Fruit fly (Drosophila melanogaster) whole organism, embryonic: Measurements from ENCODE around the gene Cad89D.

ENCODE experiments used
- Ada2b ChIP-seq: fragments of 200-800 bp; sonication (Bioruptor generic); IDR thresholded peaks from 2 replicates; pipeline ENCODE4 v1.3.6; 2022; ENCODE audit warnings: missing biosample characterization, missing genetic modification characterization
- Adf1 ChIP-seq: fragments of 200-800 bp; sonication (Bioruptor generic); IDR thresholded peaks from 2 replicates; pipeline ENCODE4 v1.3.6; 2022; ENCODE audit warnings: missing biosample characterization, missing genetic modification characterization
- Atf6 ChIP-seq: fragments of 200-800 bp; sonication (Bioruptor generic); IDR thresholded peaks from 2 replicates; pipeline ENCODE4 v1.3.6; 2022; ENCODE audit warnings: missing biosample characterization, missing genetic modification characterization
- Bdp1 ChIP-seq: fragments of 200-800 bp; sonication (Bioruptor generic); optimal IDR thresholded peaks from 3 replicates; lab custom pipeline; 2016; ENCODE audit warnings: missing biosample characterization, missing genetic modification characterization
- CG10431 ChIP-seq: fragments of 200-800 bp; sonication (Bioruptor generic); optimal IDR thresholded peaks from 3 replicates; lab custom pipeline; 2018; ENCODE audit warnings: missing biosample characterization, mild to moderate bottlenecking, missing genetic modification characterization
- CG12769 ChIP-seq: fragments of 200-800 bp; sonication (Bioruptor generic); optimal IDR thresholded peaks from 2 replicates; lab custom pipeline; 2019; ENCODE audit warnings: missing biosample characterization, mild to moderate bottlenecking, missing genetic modification characterization, moderate library complexity
- CG15073 ChIP-seq: fragments of 200-800 bp; sonication (Bioruptor generic); optimal IDR thresholded peaks from 2 replicates; lab custom pipeline; 2016; ENCODE audit warnings: missing biosample characterization, missing genetic modification characterization
- CG17359 ChIP-seq: fragments of 200-800 bp; sonication (Bioruptor generic); optimal IDR thresholded peaks from 3 replicates; lab custom pipeline; 2018; ENCODE audit warnings: missing biosample characterization, mild to moderate bottlenecking, missing genetic modification characterization, moderate library complexity
- CG17829 ChIP-seq: fragments of 200-800 bp; optimal IDR thresholded peaks from 2 replicates; lab custom pipeline; 2019; ENCODE audit warnings: missing biosample characterization, mild to moderate bottlenecking, missing genetic modification characterization, moderate library complexity
- CG2199 ChIP-seq: fragments of 200-800 bp; sonication (Bioruptor generic); IDR thresholded peaks from 3 replicates; pipeline ENCODE4 v1.3.6; 2022; ENCODE audit warnings: missing biosample characterization, missing genetic modification characterization
- CG2875 ChIP-seq: fragments of 200-800 bp; sonication (Bioruptor generic); optimal IDR thresholded peaks from 2 replicates; lab custom pipeline; 2017; ENCODE audit warnings: missing biosample characterization, mild to moderate bottlenecking, missing genetic modification characterization, missing genetic modification reagents
- CG31224 ChIP-seq: fragments of 200-800 bp; sonication (Bioruptor generic); IDR thresholded peaks from 2 replicates; pipeline ENCODE4 v1.3.6; 2022; ENCODE audit warnings: missing biosample characterization, missing genetic modification characterization
- CG42726 ChIP-seq: fragments of 200-800 bp; sonication (Bioruptor generic); IDR thresholded peaks from 2 replicates; pipeline ENCODE4 v1.3.6; 2022; ENCODE audit warnings: missing biosample characterization, missing genetic modification characterization; ENCODE audit not compliant: partially characterized antibody
- CG4360 ChIP-seq: fragments of 200-800 bp; sonication (Bioruptor generic); IDR thresholded peaks from 2 replicates; pipeline ENCODE4 v1.3.6; 2022; ENCODE audit warnings: missing biosample characterization, missing genetic modification characterization
- CG43689 ChIP-seq: fragments of 200-800 bp; sonication (Bioruptor generic); IDR thresholded peaks from 2 replicates; pipeline ENCODE4 v1.3.6; 2022; ENCODE audit warnings: missing biosample characterization, missing genetic modification characterization
- CG6272 ChIP-seq: fragments of 200-800 bp; sonication (Bioruptor generic); IDR thresholded peaks from 2 replicates; pipeline ENCODE4 v1.3.6; 2022; ENCODE audit warnings: missing biosample characterization, missing genetic modification characterization
- CHES-1-like ChIP-seq: fragments of 200-800 bp; sonication (Bioruptor generic); optimal IDR thresholded peaks from 2 replicates; lab custom pipeline; 2016; ENCODE audit warnings: missing biosample characterization, missing genetic modification characterization
- Drgx ChIP-seq: fragments of 200-800 bp; sonication (Bioruptor generic); IDR thresholded peaks from 2 replicates; pipeline ENCODE4 v1.3.6; 2022; ENCODE audit warnings: missing biosample characterization, missing genetic modification characterization
- E2f1 ChIP-seq: fragments of 200-800 bp; sonication (Bioruptor generic); IDR thresholded peaks from 2 replicates; pipeline ENCODE4 v1.3.6; 2022; ENCODE audit warnings: missing biosample characterization, missing genetic modification characterization
- E2f2 ChIP-seq: fragments of 200-800 bp; sonication (Bioruptor generic); IDR thresholded peaks from 2 replicates; pipeline ENCODE4 v1.3.6; 2022; ENCODE audit warnings: missing biosample characterization, missing genetic modification characterization
- Gsc ChIP-seq: fragments of 200-800 bp; sonication (Bioruptor generic); IDR thresholded peaks from 2 replicates; pipeline ENCODE4 v1.3.6; 2022; ENCODE audit warnings: missing biosample characterization, missing genetic modification characterization
- HmgD ChIP-seq: fragments of 200-800 bp; sonication (Bioruptor generic); optimal IDR thresholded peaks from 3 replicates; lab custom pipeline; 2016; ENCODE audit warnings: missing biosample characterization, missing genetic modification characterization
- Hmx ChIP-seq: fragments of 200-800 bp; sonication (Bioruptor generic); optimal IDR thresholded peaks from 2 replicates; lab custom pipeline; 2016; ENCODE audit warnings: missing biosample characterization, missing genetic modification characterization
- Hr78 ChIP-seq, 2 experiments: fragments of 200-800 bp in 1 of 2; fragments of >200 bp in 1 of 2; sonication (Bioruptor generic) in 1 of 2; optimal IDR thresholded peaks; 2 replicates each; lab custom pipeline; 2017 to 2019; ENCODE audit warnings: missing biosample characterization in 2 of 2, missing genetic modification characterization in 2 of 2, mild to moderate bottlenecking in 1 of 2, moderate library complexity in 1 of 2
- Lhr ChIP-seq: fragments of 200-800 bp; sonication (Bioruptor generic); optimal IDR thresholded peaks from 3 replicates; lab custom pipeline; 2017; ENCODE audit warnings: mild to moderate bottlenecking, missing biosample characterization, missing genetic modification reagents, missing genetic modification characterization
- Sry-δ ChIP-seq: fragments of 200-800 bp; sonication (Bioruptor generic); optimal IDR thresholded peaks from 2 replicates; lab custom pipeline; 2016; ENCODE audit warnings: missing biosample characterization, missing genetic modification characterization
- Taf1 ChIP-seq: fragments of 200-800 bp; sonication (Bioruptor generic); IDR thresholded peaks from 2 replicates; pipeline ENCODE4 v1.3.6; 2022; ENCODE audit warnings: missing biosample characterization, missing genetic modification characterization
- Tbp ChIP-seq: fragments of >200 bp; optimal IDR thresholded peaks from 2 replicates; lab custom pipeline; 2018; ENCODE audit warnings: missing biosample characterization, missing genetic modification characterization
- aop ChIP-seq: fragments of 200-800 bp; sonication (Bioruptor generic); IDR thresholded peaks from 2 replicates; pipeline ENCODE4 v1.3.6; 2022; ENCODE audit warnings: missing biosample characterization, missing genetic modification characterization
- ap ChIP-seq: fragments of 200-800 bp; sonication (Bioruptor generic); IDR thresholded peaks from 2 replicates; pipeline ENCODE4 v1.3.6; 2022; ENCODE audit warnings: missing biosample characterization, missing genetic modification characterization
- cg ChIP-seq: fragments of 200-800 bp; sonication (Bioruptor generic); optimal IDR thresholded peaks from 3 replicates; lab custom pipeline; 2019; ENCODE audit warnings: missing biosample characterization, mild to moderate bottlenecking, missing genetic modification characterization, moderate library complexity
- chinmo ChIP-seq: fragments of 200-800 bp; sonication (Bioruptor generic); IDR thresholded peaks from 4 replicates; pipeline ENCODE4 v1.3.6; 2022; ENCODE audit warnings: missing biosample characterization, missing genetic modification characterization; ENCODE audit not compliant: partially characterized antibody
- corto ChIP-seq: fragments of 200-800 bp; sonication (Bioruptor generic); optimal IDR thresholded peaks from 2 replicates; lab custom pipeline; 2016; ENCODE audit warnings: missing biosample characterization, mild to moderate bottlenecking, missing genetic modification characterization, moderate library complexity
- croc ChIP-seq: fragments of 200-800 bp; sonication (Bioruptor generic); conservative IDR thresholded peaks from 3 replicates; pipeline ENCODE4 v1.3.6; 2022; ENCODE audit warnings: missing biosample characterization, missing genetic modification characterization
- danr ChIP-seq: fragments of 200-800 bp; sonication (Bioruptor generic); IDR thresholded peaks from 2 replicates; pipeline ENCODE4 v1.3.6; 2022; ENCODE audit warnings: missing biosample characterization, missing genetic modification characterization
- dm ChIP-seq: fragments of 200-800 bp; sonication (Bioruptor generic); optimal IDR thresholded peaks from 3 replicates; lab custom pipeline; 2016; ENCODE audit warnings: missing biosample characterization, missing genetic modification characterization
- en ChIP-seq: fragments of 200-800 bp; sonication (Bioruptor generic); optimal IDR thresholded peaks from 2 replicates; lab custom pipeline; 2016; ENCODE audit warnings: missing biosample characterization, missing genetic modification characterization
- gem ChIP-seq: fragments of 200-800 bp; sonication (Bioruptor generic); optimal IDR thresholded peaks from 2 replicates; lab custom pipeline; 2019; ENCODE audit warnings: missing biosample characterization, mild to moderate bottlenecking, missing genetic modification characterization, moderate library complexity
- grn ChIP-seq: fragments of 200-800 bp; sonication (Bioruptor generic); optimal IDR thresholded peaks from 3 replicates; lab custom pipeline; 2017; ENCODE audit warnings: missing biosample characterization, missing genetic modification characterization
- gsb ChIP-seq: fragments of 200-800 bp; sonication (Bioruptor generic); IDR thresholded peaks from 2 replicates; pipeline ENCODE4 v1.3.6; 2022; ENCODE audit warnings: missing biosample characterization, missing genetic modification characterization
- hbn ChIP-seq: fragments of 200-800 bp; sonication (Bioruptor generic); IDR thresholded peaks from 2 replicates; pipeline ENCODE4 v1.3.6; 2022; ENCODE audit warnings: missing biosample characterization, missing genetic modification characterization; ENCODE audit not compliant: partially characterized antibody
- kah ChIP-seq: fragments of 200-800 bp; sonication (Bioruptor generic); optimal IDR thresholded peaks from 2 replicates; lab custom pipeline; 2018; ENCODE audit warnings: missing biosample characterization, mild to moderate bottlenecking, missing genetic modification characterization
- nau ChIP-seq: fragments of 200-800 bp; sonication (Bioruptor generic); optimal IDR thresholded peaks from 3 replicates; lab custom pipeline; 2017; ENCODE audit warnings: missing biosample characterization, mild to moderate bottlenecking, missing genetic modification characterization, missing genetic modification reagents
- pros ChIP-seq: fragments of 200-800 bp; sonication (Bioruptor generic); optimal IDR thresholded peaks from 3 replicates; lab custom pipeline; 2019; ENCODE audit warnings: missing biosample characterization, mild to moderate bottlenecking, missing genetic modification characterization, moderate library complexity
- pum ChIP-seq: fragments of 200-800 bp; sonication (Bioruptor generic); optimal IDR thresholded peaks from 2 replicates; lab custom pipeline; 2016; ENCODE audit warnings: missing biosample characterization, missing genetic modification characterization
- sd ChIP-seq: fragments of 200-800 bp; sonication (Bioruptor generic); optimal IDR thresholded peaks from 3 replicates; lab custom pipeline; 2018; ENCODE audit warnings: missing biosample characterization, mild to moderate bottlenecking, missing genetic modification characterization, moderate library complexity
- seq ChIP-seq: fragments of 200-800 bp; sonication (Bioruptor generic); IDR thresholded peaks from 2 replicates; pipeline ENCODE4 v1.3.6; 2022; ENCODE audit warnings: missing biosample characterization, missing genetic modification characterization
- tin ChIP-seq: fragments of 200-800 bp; sonication (Bioruptor generic); optimal IDR thresholded peaks from 3 replicates; lab custom pipeline; 2016; ENCODE audit warnings: missing biosample characterization, missing genetic modification characterization
- wdn ChIP-seq: fragments of 200-800 bp; sonication (Bioruptor generic); IDR thresholded peaks from 2 replicates; pipeline ENCODE4 v1.3.6; 2022; ENCODE audit warnings: missing biosample characterization, missing genetic modification characterization
- wek ChIP-seq: fragments of 200-800 bp; sonication (Bioruptor generic); optimal IDR thresholded peaks from 3 replicates; lab custom pipeline; 2018; ENCODE audit warnings: missing biosample characterization, mild to moderate bottlenecking, missing genetic modification characterization, moderate library complexity
- wor ChIP-seq: fragments of 200-800 bp; sonication (Bioruptor generic); IDR thresholded peaks from 2 replicates; pipeline ENCODE4 v1.3.6; 2022; ENCODE audit warnings: missing biosample characterization, missing genetic modification characterization
- zfh1 ChIP-seq: fragments of 200-800 bp; sonication (Bioruptor generic); IDR thresholded peaks from 3 replicates; pipeline ENCODE4 v1.3.6; 2022; ENCODE audit warnings: missing biosample characterization, missing genetic modification characterization

Cad89D gene

dm6 chr3R:16524178-16524577 lies 29.0 kb upstream of the Cad89D start (continued):
- TF ChIP-seq chinmo: no peak
- no peak for TF ChIP-seq CG31224
- peak; percentile 85 for TF ChIP-seq CG17359 (tag; lab: Kevin White, UChicago)
- TF ChIP-seq Hmx: no peak
- TF ChIP-seq dm: no peak
- TF ChIP-seq CG6272 (GFP tag; lab: Robert Waterston, UW): peak; percentile 40; the same call in 1 of the 2 replicates
- peak; percentile 65 for TF ChIP-seq ap (GFP tag; lab: Robert Waterston, UW)
- TF ChIP-seq CG10431 (GFP tag; lab: Kevin White, UChicago): no peak
- peak; percentile 49; the same call in 1 of the 2 replicates for TF ChIP-seq CG4360
- peak; percentile 58; the same call in 1 of the 2 replicates for TF ChIP-seq danr
- peak; percentile 62; the same call in 1 of the 2 replicates for TF ChIP-seq Ada2b (GFP tag; lab: Robert Waterston, UW)
- TF ChIP-seq CG43689: 0 out of 2 replicates have a peak, but pooled peaks have one; percentile 41
- no peak for TF ChIP-seq Taf1 (GFP tag; lab: Robert Waterston, UW)
- no peak for TF ChIP-seq Hr78 (GFP tag; optimal IDR thresholded peaks at IDR 0.05; lab: Kevin White, UChicago)
- TF ChIP-seq CG17829 (tag; lab: Kevin White, UChicago): peak; percentile 90
- TF ChIP-seq hbn (GFP tag; lab: Robert Waterston, UW): no peak
- no peak for TF ChIP-seq Bdp1
- TF ChIP-seq E2f2: no peak; the same call in 1 of the 2 replicates
- no peak for TF ChIP-seq HmgD (GFP tag; lab: Kevin White, UChicago)
- TF ChIP-seq cg (GFP tag; lab: Kevin White, UChicago): no peak
- TF ChIP-seq E2f1: peak; percentile 65
- peak; percentile 60 for TF ChIP-seq pum (GFP tag; lab: Kevin White, UChicago)
- TF ChIP-seq wdn (GFP tag; lab: Robert Waterston, UW): no peak
- peak; percentile 44; the same call in 1 of the 2 replicates for TF ChIP-seq aop (GFP tag; lab: Robert Waterston, UW)
- TF ChIP-seq Tbp (GFP tag; lab: Kevin White, UChicago): no peak
- no peak for TF ChIP-seq wek (GFP tag; lab: Kevin White, UChicago)
- TF ChIP-seq en (GFP tag; lab: Kevin White, UChicago): no peak
- TF ChIP-seq Lhr (GFP tag; lab: Kevin White, UChicago): no peak
- TF ChIP-seq CG2875 (GFP tag; lab: Kevin White, UChicago): peak; percentile 52
- TF ChIP-seq CG12769 (tag; lab: Kevin White, UChicago): no peak
- peak; percentile 87 for TF ChIP-seq zfh1
- TF ChIP-seq sd (tag; lab: Kevin White, UChicago): peak; percentile 38
- TF ChIP-seq croc (GFP tag; lab: Robert Waterston, UW): peak; percentile 80
- no peak for TF ChIP-seq CG2199 (GFP tag; lab: Robert Waterston, UW)
- TF ChIP-seq CHES-1-like (GFP tag; lab: Kevin White, UChicago): no peak
- peak; percentile 49 for TF ChIP-seq kah
- peak; percentile 36 for TF ChIP-seq nau (GFP tag; lab: Kevin White, UChicago)
- TF ChIP-seq wor (GFP tag; lab: Robert Waterston, UW): peak; percentile 71
- TF ChIP-seq seq (GFP tag; lab: Robert Waterston, UW): peak; percentile 65; the same call in 1 of the 2 replicates
- peak; percentile 75 for TF ChIP-seq Drgx
- TF ChIP-seq pros (GFP tag; lab: Kevin White, UChicago): no peak
- TF ChIP-seq Adf1 (GFP tag; lab: Robert Waterston, UW): no peak
- TF ChIP-seq gem: peak; percentile 89
- no peak for TF ChIP-seq CG15073 (GFP tag; lab: Kevin White, UChicago)
- TF ChIP-seq Atf6 (GFP tag; lab: Robert Waterston, UW): no peak
- 0 out of 2 replicates have a peak, but pooled peaks have one; percentile 37 for TF ChIP-seq Gsc (GFP tag; lab: Robert Waterston, UW)
- no peak for TF ChIP-seq corto (GFP tag; lab: Kevin White, UChicago)
- no peak for TF ChIP-seq grn
- TF ChIP-seq CG42726 (GFP tag; lab: Robert Waterston, UW): no peak
- TF ChIP-seq gsb (GFP tag; lab: Robert Waterston, UW): no peak
- TF ChIP-seq Sry-δ (GFP tag; lab: Kevin White, UChicago): peak; percentile 4
- peak; percentile 82 for TF ChIP-seq tin (GFP tag; lab: Kevin White, UChicago)
